Fruit fly (Drosophila melanogaster): Measurements from ENCODE around the gene CG31373.
A peak's percentile ranks its signal among the peaks of the same experiment; 100 is the strongest.

dm6 chr3R:10680825-10681681 lies 28.1 kb downstream of the CG31373 start, which contains the start of gene Phyhd1:
- TF ChIP-seq CG6792 (GFP tag; optimal IDR thresholded peaks at IDR 0.05), result peak; percentile 88
- TF ChIP-seq CG10669 (GFP tag; optimal IDR thresholded peaks at IDR 0.05), result peak; percentile 78
- TF ChIP-seq CG6854 (GFP tag; optimal IDR thresholded peaks at IDR 0.05), result no peak
- TF ChIP-seq CG16779 (tag; optimal IDR thresholded peaks at IDR 0.05), result peak; percentile 66
- TF ChIP-seq CG7368 (GFP tag; optimal IDR thresholded peaks at IDR 0.05), result peak; percentile 67
- peak; percentile 84 for TF ChIP-seq achi (GFP tag; optimal IDR thresholded peaks at IDR 0.05)
- TF ChIP-seq esn (GFP tag; optimal IDR thresholded peaks at IDR 0.05), result peak; percentile 88
- peak; percentile 68 for TF ChIP-seq CG3032 (tag; optimal IDR thresholded peaks at IDR 0.05)
- TF ChIP-seq acj6 (GFP tag; optimal IDR thresholded peaks at IDR 0.05), result peak; percentile 89
- peak; percentile 75 for TF ChIP-seq Ets96B (tag; optimal IDR thresholded peaks at IDR 0.05)
- TF ChIP-seq Hr39 (GFP tag; optimal IDR thresholded peaks at IDR 0.05), result peak; percentile 87
- peak; percentile 79 for TF ChIP-seq Lpt (GFP tag; optimal IDR thresholded peaks at IDR 0.05)
